Worm (Caenorhabditis elegans) whole organism, late embryonic: ENCODE results near the gene nhx-2.

Experiments
- C08G9.2 ChIP-seq: sonication (generic microtip); optimal IDR thresholded peaks from 2 replicates; lab custom pipeline; 2016; ENCODE audit warnings: mild to moderate bottlenecking, missing genetic modification characterization, moderate library complexity, missing compliant biosample characterization
- T23F11.4 ChIP-seq: fragments of 200-800 bp; sonication (Bioruptor generic); optimal IDR thresholded peaks from 2 replicates; lab custom pipeline; 2018; ENCODE audit warnings: mild to moderate bottlenecking, missing genetic modification characterization, missing compliant biosample characterization
- ahr-1 ChIP-seq: sonication (generic microtip); optimal IDR thresholded peaks from 2 replicates; lab custom pipeline; 2016; ENCODE audit warnings: missing genetic modification characterization, missing compliant biosample characterization
- ceh-18 ChIP-seq: sonication (generic microtip); optimal IDR thresholded peaks from 2 replicates; lab custom pipeline; 2016; ENCODE audit warnings: missing genetic modification characterization, missing compliant biosample characterization
- ceh-24 ChIP-seq: sonication (generic microtip); optimal IDR thresholded peaks from 2 replicates; lab custom pipeline; 2016; ENCODE audit warnings: mild to moderate bottlenecking, missing genetic modification characterization, missing compliant biosample characterization
- ceh-30 ChIP-seq: fragments of 150-350 bp; optimal IDR thresholded peaks from 2 replicates; lab custom pipeline; 2014; ENCODE audit warnings: missing biosample characterization, missing genetic modification characterization
- ceh-31 ChIP-seq: sonication (generic microtip); optimal IDR thresholded peaks from 2 replicates; lab custom pipeline; 2016; ENCODE audit warnings: missing genetic modification characterization, missing compliant biosample characterization
- ceh-34 ChIP-seq: sonication (generic microtip); optimal IDR thresholded peaks from 2 replicates; lab custom pipeline; 2016; ENCODE audit warnings: mild to moderate bottlenecking, missing genetic modification characterization, missing compliant biosample characterization
- ceh-6 ChIP-seq: fragments of 200-800 bp; sonication (Bioruptor generic); optimal IDR thresholded peaks from 2 replicates; lab custom pipeline; 2018; ENCODE audit warnings: mild to moderate bottlenecking, missing genetic modification characterization, missing compliant biosample characterization
- ceh-9 ChIP-seq: sonication (generic microtip); optimal IDR thresholded peaks from 2 replicates; lab custom pipeline; 2016; ENCODE audit warnings: mild to moderate bottlenecking, missing genetic modification characterization, inconsistent platforms, missing compliant biosample characterization
- dmd-4 ChIP-seq: sonication (generic microtip); optimal IDR thresholded peaks from 2 replicates; lab custom pipeline; 2016; ENCODE audit warnings: borderline replicate concordance, missing genetic modification characterization, missing compliant biosample characterization
- elt-2 ChIP-seq: sonication (generic microtip); optimal IDR thresholded peaks from 2 replicates; lab custom pipeline; 2016; ENCODE audit warnings: missing genetic modification reagents, missing genetic modification characterization, missing compliant biosample characterization
- elt-4 ChIP-seq: sonication (generic microtip); optimal IDR thresholded peaks from 2 replicates; lab custom pipeline; 2016; ENCODE audit warnings: missing genetic modification characterization, missing compliant biosample characterization
- ets-4 ChIP-seq: sonication (generic microtip); optimal IDR thresholded peaks from 2 replicates; lab custom pipeline; 2016; ENCODE audit warnings: missing genetic modification characterization, missing compliant biosample characterization
- eyg-1 ChIP-seq: sonication (generic microtip); optimal IDR thresholded peaks from 2 replicates; lab custom pipeline; 2016; ENCODE audit warnings: missing genotype, missing genetic modification characterization, missing compliant biosample characterization
- hlh-13 ChIP-seq: fragments of 200-800 bp; sonication (Bioruptor generic); optimal IDR thresholded peaks from 2 replicates; lab custom pipeline; 2018; ENCODE audit warnings: mild to moderate bottlenecking, missing genetic modification characterization, missing compliant biosample characterization
- hlh-8 ChIP-seq: sonication (generic microtip); optimal IDR thresholded peaks from 2 replicates; lab custom pipeline; 2016; ENCODE audit warnings: missing genotype, missing genetic modification characterization, missing compliant biosample characterization
- lin-11 ChIP-seq: fragments of 200-800 bp; sonication (Bioruptor generic); optimal IDR thresholded peaks from 2 replicates; lab custom pipeline; 2018; ENCODE audit warnings: mild to moderate bottlenecking, missing genetic modification characterization, missing compliant biosample characterization
- madf-2 ChIP-seq: sonication (generic microtip); optimal IDR thresholded peaks from 2 replicates; lab custom pipeline; 2017; ENCODE audit warnings: missing genetic modification characterization, missing compliant biosample characterization
- mec-3 ChIP-seq: sonication (generic microtip); optimal IDR thresholded peaks from 2 replicates; lab custom pipeline; 2016; ENCODE audit warnings: borderline replicate concordance, missing genetic modification characterization, missing compliant biosample characterization
- nfya-1 ChIP-seq: sonication (generic microtip); optimal IDR thresholded peaks from 2 replicates; lab custom pipeline; 2017; ENCODE audit warnings: missing genetic modification characterization, mild to moderate bottlenecking, missing compliant biosample characterization, antibody characterized with exemption, moderate library complexity
- nhr-11 ChIP-seq: fragments of 150-350 bp; optimal IDR thresholded peaks from 2 replicates; lab custom pipeline; 2014; ENCODE audit warnings: missing biosample characterization, missing genetic modification characterization
- nhr-232 ChIP-seq: sonication (generic microtip); optimal IDR thresholded peaks from 2 replicates; lab custom pipeline; 2016; ENCODE audit warnings: missing genetic modification characterization, missing compliant biosample characterization
- odd-2 ChIP-seq: sonication (generic microtip); optimal IDR thresholded peaks from 2 replicates; lab custom pipeline; 2017; ENCODE audit warnings: antibody characterized with exemption, mild to moderate bottlenecking, missing genetic modification characterization, missing compliant biosample characterization
- pag-3 ChIP-seq: sonication (generic microtip); optimal IDR thresholded peaks from 2 replicates; lab custom pipeline; 2016; ENCODE audit warnings: missing compliant biosample characterization, missing genetic modification characterization, borderline replicate concordance
- pat-9 ChIP-seq: fragments of 200-800 bp; sonication (Bioruptor generic); optimal IDR thresholded peaks from 2 replicates; lab custom pipeline; 2018; ENCODE audit warnings: mild to moderate bottlenecking, missing genetic modification characterization, moderate library complexity, missing compliant biosample characterization
- pha-2 ChIP-seq: sonication (generic microtip); optimal IDR thresholded peaks from 2 replicates; lab custom pipeline; 2017; ENCODE audit warnings: mild to moderate bottlenecking, missing genetic modification characterization, missing compliant biosample characterization
- rnt-1 ChIP-seq: sonication (generic microtip); optimal IDR thresholded peaks from 2 replicates; lab custom pipeline; 2016; ENCODE audit warnings: missing genetic modification characterization, missing compliant biosample characterization
- sox-2 ChIP-seq: fragments of 200-800 bp; sonication (Bioruptor generic); IDR thresholded peaks from 2 replicates; pipeline ENCODE4 v1.3.6; 2022; ENCODE audit warnings: missing genetic modification reagents, missing genetic modification characterization, missing compliant biosample characterization
- sox-4 ChIP-seq: sonication (generic microtip); optimal IDR thresholded peaks from 2 replicates; lab custom pipeline; 2017; ENCODE audit warnings: mild to moderate bottlenecking, missing genetic modification characterization, inconsistent platforms, missing compliant biosample characterization
- syd-9 ChIP-seq: sonication (generic microtip); optimal IDR thresholded peaks from 2 replicates; lab custom pipeline; 2016; ENCODE audit warnings: mild to moderate bottlenecking, missing genetic modification characterization, moderate library complexity, missing compliant biosample characterization
- unc-3 ChIP-seq, 2 experiments: fragments of 200-800 bp in 1 of 2; sonication (Bioruptor generic) in 1 of 2; sonication (generic microtip) in 1 of 2; conservative IDR thresholded peaks in 1 of 2; optimal IDR thresholded peaks in 1 of 2; 2 replicates each; pipeline versions ENCODE4 v1.3.6 to Lab custom; 2016 to 2022; ENCODE audit warnings: missing compliant biosample characterization in 2 of 2, missing genetic modification characterization in 2 of 2, missing genetic modification reagents in 1 of 2
- unc-55 ChIP-seq: sonication (generic microtip); optimal IDR thresholded peaks from 2 replicates; lab custom pipeline; 2017; ENCODE audit warnings: missing biosample characterization, missing genetic modification reagents, missing genetic modification characterization
- unc-86 ChIP-seq: sonication (generic microtip); optimal IDR thresholded peaks from 2 replicates; lab custom pipeline; 2016; ENCODE audit warnings: missing genetic modification characterization, missing compliant biosample characterization

The nhx-2 gene

DNA sequence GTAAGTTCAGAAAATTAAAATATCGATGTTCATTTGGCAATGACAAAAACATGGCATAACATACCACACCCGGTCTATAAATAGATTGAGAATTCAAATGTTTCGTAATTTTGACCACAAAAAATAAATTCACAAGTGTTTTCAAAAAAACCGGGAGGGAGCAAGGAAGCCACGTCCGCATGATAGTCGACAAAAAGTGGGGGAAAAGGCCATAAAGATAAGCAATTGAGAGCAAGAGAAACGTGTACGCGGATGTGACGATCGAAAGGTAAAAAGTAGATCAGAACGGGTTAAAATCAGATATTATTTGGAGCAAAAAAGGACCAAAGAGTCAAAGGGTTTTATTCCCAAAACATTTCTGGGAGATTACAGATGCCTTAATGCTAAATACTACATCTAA lies 988 bp upstream of the nhx-2 start:
- TF ChIP-seq ceh-30 (tag; lab: Kevin White, UChicago) (no peak), T23F11.4 (no peak), unc-3 (GFP tag; conservative IDR thresholded peaks at IDR 0.05; lab: Robert Waterston, UW) (no peak), unc-3 (tag; optimal IDR thresholded peaks at IDR 0.05; lab: Kevin White, UChicago) (no peak), nfya-1 (tag; lab: Kevin White, UChicago) (no peak), pha-2 (tag; lab: Kevin White, UChicago) (no peak), odd-2 (tag; lab: Kevin White, UChicago) (no peak), elt-2 (peak; percentile 1), rnt-1 (no peak)

ce11 chrII:7690384-7690783 lies 3.4 kb downstream of the nhx-2 start, which contains the start of gene pid-1:
Gene pid-1, minus strand, starts transcription at chrII:7690556.
- TF ChIP-seq ets-4 (tag; lab: Kevin White, UChicago): no peak
- no peak for TF ChIP-seq elt-2
- TF ChIP-seq elt-4 (tag; lab: Kevin White, UChicago): no peak

- no peak for TF ChIP-seq sox-4 (tag; lab: Kevin White, UChicago)
- TF ChIP-seq, all 69 proteins: peak for 0
Measured at ce11 chrII:7684589-7684988, 9.2 kb downstream of the nhx-2 start, which contains the start of gene F18A1.1. Gene F18A1.1, plus strand, starts transcription at chrII:7684889.

DNA sequence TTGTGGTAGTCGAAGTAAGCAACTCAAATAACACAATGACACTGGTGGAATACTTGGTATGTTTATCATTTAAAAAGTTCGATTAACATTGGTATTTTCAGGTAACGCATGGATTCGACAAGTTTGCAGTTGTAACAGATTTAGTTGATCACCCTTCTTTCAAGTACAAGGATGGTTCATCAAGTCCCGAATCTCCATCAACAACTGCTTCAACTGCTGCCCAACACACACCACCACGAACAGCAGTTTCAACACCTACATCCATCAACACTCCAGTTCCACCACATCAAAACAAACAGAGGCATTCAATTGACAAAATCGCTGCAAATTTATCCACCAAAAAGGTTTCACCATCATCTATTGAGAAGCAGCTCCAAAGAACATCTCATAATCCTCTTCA lies 11.3 kb downstream of the nhx-2 start:
- TF ChIP-seq nhr-232: no peak
- TF ChIP-seq ceh-24 (tag; lab: Kevin White, UChicago): no peak
- no peak for TF ChIP-seq dmd-4
- no peak for TF ChIP-seq pha-2 (tag; lab: Kevin White, UChicago)
- no peak for TF ChIP-seq pat-9 (tag; lab: Kevin White, UChicago)
- TF ChIP-seq syd-9: no peak
- no peak for TF ChIP-seq eyg-1 (tag; lab: Kevin White, UChicago)
- no peak for TF ChIP-seq unc-55 (GFP tag; lab: Kevin White, UChicago)
- TF ChIP-seq ceh-34: no peak
- TF ChIP-seq nhr-11: no peak
- TF ChIP-seq lin-11 (tag; lab: Kevin White, UChicago): no peak
- TF ChIP-seq unc-3 (GFP tag; conservative IDR thresholded peaks at IDR 0.05; lab: Robert Waterston, UW): no peak
- no peak for TF ChIP-seq unc-3 (tag; optimal IDR thresholded peaks at IDR 0.05; lab: Kevin White, UChicago)
- no peak for TF ChIP-seq ceh-31 (tag; lab: Kevin White, UChicago)
- TF ChIP-seq, all 69 proteins: peak for 0

DNA sequence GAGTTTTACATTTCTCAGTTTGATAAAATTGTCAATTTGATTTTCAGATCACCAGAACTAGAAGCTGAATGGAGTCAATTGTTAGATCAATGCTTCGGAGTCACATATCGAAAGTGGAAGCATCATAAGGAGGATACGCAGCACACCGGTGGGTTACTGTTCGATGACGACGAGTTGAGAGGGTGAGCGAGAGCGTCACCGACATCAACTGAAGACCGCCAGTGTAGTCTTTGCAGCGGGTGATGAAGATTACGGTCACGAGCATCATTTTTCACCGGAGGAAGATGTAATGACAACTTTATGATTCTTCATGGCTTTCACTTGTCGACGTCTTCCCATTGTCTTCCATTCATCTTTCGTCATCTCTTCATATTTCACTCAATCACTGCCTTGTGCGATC lies 11.9 kb downstream of the nhx-2 start, which contains the start of gene lin-26:
Gene lin-26 (plus strand): TSS at position 301 of the 400 bp plus-strand sequence.
- TF ChIP-seq pag-3 (tag; lab: Kevin White, UChicago) (no peak), hlh-8 (tag; lab: Kevin White, UChicago) (no peak), ceh-9 (tag; lab: Kevin White, UChicago) (no peak), eyg-1 (tag; lab: Kevin White, UChicago) (no peak), T23F11.4 (no peak), ahr-1 (tag; lab: Kevin White, UChicago) (no peak), hlh-13 (GFP tag; lab: Kevin White, UChicago) (no peak), C08G9.2 (no peak), unc-86 (tag; lab: Kevin White, UChicago) (no peak), madf-2 (no peak), ceh-18 (no peak), ceh-6 (GFP tag; lab: Kevin White, UChicago) (no peak), sox-2 (no peak), pha-2 (tag; lab: Kevin White, UChicago) (no peak), mec-3 (tag; lab: Kevin White, UChicago) (no peak), rnt-1 (no peak)
